Fruit fly (Drosophila melanogaster): Measurements from ENCODE around the gene Brd8.

The Brd8 gene

dm6 chr3R:29227675-29228211, 4.5 kb downstream of the Brd8 start, which contains the start of gene CG14507:
Gene CG14507 (minus strand): TSS chr3R:29227725.
- no peak for TF ChIP-seq ems (GFP tag; optimal IDR thresholded peaks at IDR 0.05)
- TF ChIP-seq Drgx (GFP tag; IDR thresholded peaks at IDR 0.05), result peak; percentile 8; the same call in 1 of the 2 replicates
- TF ChIP-seq CG16813 (GFP tag; IDR thresholded peaks at IDR 0.05; ENCODE audit: partially characterized antibody), result no peak
- TF ChIP-seq CG32772 (GFP tag; IDR thresholded peaks at IDR 0.05), result no peak

dm6 chr3R:29228745-29229448, 5.6 kb downstream of the Brd8 start, which contains the start of gene Usp1:
Gene Usp1 (plus strand): TSS chr3R:29229161.
- TF ChIP-seq Spps (tag; optimal IDR thresholded peaks at IDR 0.05), result no peak
- TF ChIP-seq gfzf (GFP tag; optimal IDR thresholded peaks at IDR 0.05), result peak; percentile 27
- TF ChIP-seq ase (GFP tag; IDR thresholded peaks at IDR 0.05), result no peak
- peak; percentile 92 for TF ChIP-seq pzg (GFP tag; optimal IDR thresholded peaks at IDR 0.05)
- TF ChIP-seq Ptx1 (GFP tag; IDR thresholded peaks at IDR 0.05), result no peak
- no peak for TF ChIP-seq CG13424 (tag; optimal IDR thresholded peaks at IDR 0.05)
- TF ChIP-seq CG10147 (GFP tag; optimal IDR thresholded peaks at IDR 0.05), result no peak
- TF ChIP-seq CG4328 (GFP tag; optimal IDR thresholded peaks at IDR 0.05), result no peak
- TF ChIP-seq Lim3 (GFP tag; IDR thresholded peaks at IDR 0.05), result no peak
- TF ChIP-seq CG11723 (GFP tag; optimal IDR thresholded peaks at IDR 0.05), result no peak
- peak; percentile 97 for TF ChIP-seq bbx (GFP tag; IDR thresholded peaks at IDR 0.05; ENCODE audit: partially characterized antibody)
- TF ChIP-seq CG42726 (GFP tag; IDR thresholded peaks at IDR 0.05; ENCODE audit: partially characterized antibody), result peak; percentile 95
- no peak for TF ChIP-seq sob (GFP tag; IDR thresholded peaks at IDR 0.05)
- TF ChIP-seq CG9609 (GFP tag; optimal IDR thresholded peaks at IDR 0.05), result peak; percentile 16
- TF ChIP-seq wdn (GFP tag; IDR thresholded peaks at IDR 0.05), result no peak
- TF ChIP-seq CG2120 (GFP tag; optimal IDR thresholded peaks at IDR 0.05), result no peak
- no peak for TF ChIP-seq Kr (GFP tag; optimal IDR thresholded peaks at IDR 0.05)
- peak in 1 of 2 experiments; percentile 8 for TF ChIP-seq crp (GFP tag; optimal IDR thresholded peaks at IDR 0.05)
- TF ChIP-seq fd102C (GFP tag; optimal IDR thresholded peaks at IDR 0.05), result no peak
- peak; percentile 76 for TF ChIP-seq Blimp-1 (GFP tag; optimal IDR thresholded peaks at IDR 0.05)
- peak; percentile 96 for TF ChIP-seq Opbp (GFP tag; IDR thresholded peaks at IDR 0.05; ENCODE audit: partially characterized antibody)
- TF ChIP-seq CG8924 (tag; optimal IDR thresholded peaks at IDR 0.05), result peak; percentile 27
- TF ChIP-seq her (GFP tag; optimal IDR thresholded peaks at IDR 0.05), result no peak
- peak; percentile 12 for TF ChIP-seq CG12391 (tag; optimal IDR thresholded peaks at IDR 0.05)
- no peak for TF ChIP-seq Dbx (GFP tag; IDR thresholded peaks at IDR 0.05)
- no peak for TF ChIP-seq Usf (GFP tag; optimal IDR thresholded peaks at IDR 0.05)
- TF ChIP-seq Dp (GFP tag; optimal IDR thresholded peaks at IDR 0.05), result peak; percentile 90
- TF ChIP-seq tio (GFP tag; optimal IDR thresholded peaks at IDR 0.05), result no peak
- TF ChIP-seq CG10274 (GFP tag; optimal IDR thresholded peaks at IDR 0.05), result no peak
- TF ChIP-seq fru (optimal IDR thresholded peaks at IDR 0.05), result no peak
- TF ChIP-seq CG4617 (GFP tag; optimal IDR thresholded peaks at IDR 0.05; ENCODE audit: borderline replicate concordance), result peak; percentile 92
- peak; percentile 86 for TF ChIP-seq Doc3 (GFP tag; IDR thresholded peaks at IDR 0.05; ENCODE audit: partially characterized antibody)
- TF ChIP-seq CG13296 (GFP tag; optimal IDR thresholded peaks at IDR 0.05), result no peak
- no peak for TF ChIP-seq Atf3 (GFP tag; optimal IDR thresholded peaks at IDR 0.05)
- peak; percentile 50 for TF ChIP-seq CG14710 (tag; optimal IDR thresholded peaks at IDR 0.05)
- TF ChIP-seq CG11085 (GFP tag; IDR thresholded peaks at IDR 0.05), result no peak
- TF ChIP-seq twi (tag; optimal IDR thresholded peaks at IDR 0.05), result no peak
- TF ChIP-seq CG12299 (tag; optimal IDR thresholded peaks at IDR 0.05), result peak; percentile 10
- peak; percentile 18 for TF ChIP-seq mirr (GFP tag; optimal IDR thresholded peaks at IDR 0.05)
- TF ChIP-seq Lhr (GFP tag; optimal IDR thresholded peaks at IDR 0.05), result peak; percentile 32
- TF ChIP-seq Stat92E (GFP tag; optimal IDR thresholded peaks at IDR 0.05), result peak in 1 of 3 experiments; percentile 42
- TF ChIP-seq row (GFP tag; IDR thresholded peaks at IDR 0.05), result peak; percentile 14; the same call in 1 of the 3 replicates
